Fruit fly (Drosophila melanogaster): Measurements from ENCODE around the gene CG42588.
A peak's percentile ranks its signal among the peaks of the same experiment; 100 is the strongest.

Gene CG42588

DNA sequence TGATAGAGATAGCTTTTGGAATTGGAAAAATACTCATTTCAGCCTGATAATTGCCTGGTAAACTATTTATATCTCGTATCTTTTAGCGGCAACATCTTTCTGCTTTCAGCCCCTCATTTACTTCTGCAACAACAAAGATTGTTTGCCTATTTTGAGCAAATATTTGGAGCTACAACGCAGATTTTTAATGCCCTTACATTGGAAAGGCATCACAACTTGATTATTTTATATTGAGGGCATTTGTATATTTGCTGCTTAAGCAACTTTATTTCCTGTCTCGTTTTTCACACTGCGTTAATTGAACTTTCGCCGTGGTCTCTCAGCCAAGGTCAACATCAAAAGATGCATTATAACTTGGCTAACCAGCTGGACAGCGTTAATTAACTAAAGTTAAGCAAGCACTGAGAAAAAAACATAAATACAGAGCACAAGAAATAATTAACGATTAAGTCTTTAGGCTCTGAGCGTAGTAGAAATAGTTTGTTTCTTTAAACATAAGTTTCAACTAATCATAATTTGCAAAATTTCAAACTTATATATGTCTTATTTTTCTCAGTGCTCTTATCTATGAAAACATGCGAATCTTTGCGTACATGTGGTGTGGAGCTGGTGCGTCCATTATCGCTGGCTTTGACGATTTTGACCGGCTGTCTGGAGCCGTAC is 17.4 kb downstream of the CG42588 start (continued):
- TF ChIP-seq CG1603 (tag; optimal IDR thresholded peaks at IDR 0.05) (peak; percentile 25), sug (tag; optimal IDR thresholded peaks at IDR 0.05) (no peak), bowl (GFP tag; IDR thresholded peaks at IDR 0.05) (no peak), ken (GFP tag; IDR thresholded peaks at IDR 0.05) (peak; percentile 39; the same call in 1 of the 3 replicates), gt (GFP tag; IDR thresholded peaks at IDR 0.05) (no peak), trh (GFP tag; optimal IDR thresholded peaks at IDR 0.05) (no peak), PHDP (tag; optimal IDR thresholded peaks at IDR 0.05) (peak; percentile 71), CG7839 (tag; optimal IDR thresholded peaks at IDR 0.05) (peak; percentile 69), nerfin-2 (GFP tag; IDR thresholded peaks at IDR 0.05; ENCODE audit: partially characterized antibody) (no peak), CG9727 (GFP tag; optimal IDR thresholded peaks at IDR 0.05) (peak; percentile 43), phol (tag; optimal IDR thresholded peaks at IDR 0.05) (peak; percentile 50), CG6791 (GFP tag; IDR thresholded peaks at IDR 0.05; ENCODE audit: partially characterized antibody) (no peak), Blimp-1 (GFP tag; optimal IDR thresholded peaks at IDR 0.05) (no peak), CG16863 (GFP tag; optimal IDR thresholded peaks at IDR 0.05) (peak; percentile 25), Hsf (GFP tag; optimal IDR thresholded peaks at IDR 0.05) (peak; percentile 46), Dbx (GFP tag; IDR thresholded peaks at IDR 0.05) (no peak), CG3847 (GFP tag; IDR thresholded peaks at IDR 0.05) (peak; percentile 39; the same call in 1 of the 2 replicates), B-H1 (GFP tag; IDR thresholded peaks at IDR 0.05) (no peak), CG12659 (GFP tag; optimal IDR thresholded peaks at IDR 0.05) (peak; percentile 51), bab2 (GFP tag; optimal IDR thresholded peaks at IDR 0.05) (peak; percentile 53), Fer1 (GFP tag; optimal IDR thresholded peaks at IDR 0.05) (peak; percentile 29), Ets65A (GFP tag) (peak; percentile 76), Spps (tag; optimal IDR thresholded peaks at IDR 0.05) (no peak), Dip3 (GFP tag; optimal IDR thresholded peaks at IDR 0.05) (peak; percentile 56), dm (GFP tag; optimal IDR thresholded peaks at IDR 0.05) (no peak), CG11560 (tag; IDR thresholded peaks at IDR 0.05) (no peak), Xbp1 (GFP tag; optimal IDR thresholded peaks at IDR 0.05) (peak; percentile 67), CG31224 (GFP tag; IDR thresholded peaks at IDR 0.05) (peak; percentile 22; the same call in 1 of the 2 replicates), Dip2 (GFP tag; IDR thresholded peaks at IDR 0.05) (no peak), ranshi (GFP tag; IDR thresholded peaks at IDR 0.05) (peak; percentile 56; the same call in 1 of the 2 replicates), CG10431 (GFP tag; optimal IDR thresholded peaks at IDR 0.05) (no peak), danr (GFP tag; IDR thresholded peaks at IDR 0.05) (no peak), pan (optimal IDR thresholded peaks at IDR 0.05) (no peak), pan (GFP tag; optimal IDR thresholded peaks at IDR 0.05 in 1 of 2, IDR thresholded peaks at IDR 0.05 in 1 of 2) (peak in 1 of 2 experiments; percentile 69), nom (GFP tag; optimal IDR thresholded peaks at IDR 0.05) (peak; percentile 20), Dfd (GFP tag; optimal IDR thresholded peaks at IDR 0.05) (no peak), CG7556 (GFP tag; optimal IDR thresholded peaks at IDR 0.05) (peak; percentile 60), CG2875 (GFP tag; optimal IDR thresholded peaks at IDR 0.05) (peak; percentile 24), sqz (GFP tag; optimal IDR thresholded peaks at IDR 0.05) (no peak), Doc3 (GFP tag; IDR thresholded peaks at IDR 0.05; ENCODE audit: partially characterized antibody) (no peak), CG10959 (GFP tag; IDR thresholded peaks at IDR 0.05) (no peak), CG1233 (GFP tag; optimal IDR thresholded peaks at IDR 0.05) (peak; percentile 45), Camta (GFP tag; optimal IDR thresholded peaks at IDR 0.05) (peak; percentile 12), CG34224 (GFP tag; IDR thresholded peaks at IDR 0.05; ENCODE audit: partially characterized antibody) (no peak), hbn (GFP tag; IDR thresholded peaks at IDR 0.05; ENCODE audit: partially characterized antibody) (no peak), CG11093 (GFP tag; IDR thresholded peaks at IDR 0.05) (0 out of 3 replicates have a peak, but pooled peaks have one; percentile 23), CG17802 (tag; optimal IDR thresholded peaks at IDR 0.05) (no peak), lab (GFP tag; optimal IDR thresholded peaks at IDR 0.05) (peak; percentile 35), CG11247 (GFP tag; IDR thresholded peaks at IDR 0.05) (no peak), CG7963 (GFP tag; IDR thresholded peaks at IDR 0.05; ENCODE audit: partially characterized antibody) (no peak)
